Fruit fly (Drosophila melanogaster): ENCODE data around the gene ATPsynB.

Gene ATPsynB

dm6 chr3L:9696650-9697526 is 32.9 kb upstream of the ATPsynB start, which contains the start of gene Prps:
Prps (minus strand) TSS chr3L:9696700.
- peak; percentile 68 for TF ChIP-seq CG17801 (GFP tag; optimal IDR thresholded peaks at IDR 0.05; ENCODE audit: partially characterized antibody)

dm6 chr3L:9697527-9697883 is 32.3 kb upstream of the ATPsynB start:
- TF ChIP-seq CG17801 (GFP tag; optimal IDR thresholded peaks at IDR 0.05; ENCODE audit: partially characterized antibody): no peak

dm6 chr3L:9698193-9698642 is 31.6 kb upstream of the ATPsynB start, which contains the start of gene Ubc4:
Ubc4 (plus strand) TSS chr3L:9698336.
- TF ChIP-seq CG17801 (GFP tag; optimal IDR thresholded peaks at IDR 0.05; ENCODE audit: partially characterized antibody): peak; percentile 44

dm6 chr3L:9703495-9703894 is 26.3 kb upstream of the ATPsynB start, which contains the start of gene CG6761:
CG6761 (minus strand) TSS chr3L:9703595.
- no peak for TF ChIP-seq CG17801 (GFP tag; optimal IDR thresholded peaks at IDR 0.05; ENCODE audit: partially characterized antibody)

- TF ChIP-seq CG17801 (GFP tag; optimal IDR thresholded peaks at IDR 0.05; ENCODE audit: partially characterized antibody): no peak
These were observed 25.5 kb upstream of the ATPsynB start, which contains the start of gene CG16711 for dm6 chr3L:9704162-9704748. CG16711 (plus strand) TSS chr3L:9704331.

- TF ChIP-seq CG17801 (GFP tag; optimal IDR thresholded peaks at IDR 0.05; ENCODE audit: partially characterized antibody): no peak
These were observed 24.2 kb upstream of the ATPsynB start for dm6 chr3L:9705591-9705990.

- TF ChIP-seq CG17801 (GFP tag; optimal IDR thresholded peaks at IDR 0.05; ENCODE audit: partially characterized antibody): no peak
These were observed 21.0 kb upstream of the ATPsynB start for dm6 chr3L:9708797-9709196.

- no peak for TF ChIP-seq CG17801 (GFP tag; optimal IDR thresholded peaks at IDR 0.05; ENCODE audit: partially characterized antibody)
These were observed 18.6 kb upstream of the ATPsynB start for dm6 chr3L:9711203-9711602.

- no peak for TF ChIP-seq CG17801 (GFP tag; optimal IDR thresholded peaks at IDR 0.05; ENCODE audit: partially characterized antibody)
These were observed 17.6 kb upstream of the ATPsynB start for dm6 chr3L:9712066-9712789.

dm6 chr3L:9713383-9713827 is 16.4 kb upstream of the ATPsynB start, which contains the start of gene SH3PX1:
SH3PX1 (minus strand) TSS chr3L:9713827.
- no peak for TF ChIP-seq CG17801 (GFP tag; optimal IDR thresholded peaks at IDR 0.05; ENCODE audit: partially characterized antibody)

- TF ChIP-seq CG17801 (GFP tag; optimal IDR thresholded peaks at IDR 0.05; ENCODE audit: partially characterized antibody): peak; percentile 66
These were observed 15.8 kb upstream of the ATPsynB start, which contains the start of gene vsg for dm6 chr3L:9713828-9714536. vsg (plus strand) TSS chr3L:9714324.

- TF ChIP-seq CG17801 (GFP tag; optimal IDR thresholded peaks at IDR 0.05; ENCODE audit: partially characterized antibody): no peak
These were observed 15.2 kb upstream of the ATPsynB start for dm6 chr3L:9714537-9715144.

- no peak for TF ChIP-seq CG17801 (GFP tag; optimal IDR thresholded peaks at IDR 0.05; ENCODE audit: partially characterized antibody)
These were observed 13.2 kb upstream of the ATPsynB start for dm6 chr3L:9716595-9716994.

dm6 chr3L:9717101-9717500 is 12.7 kb upstream of the ATPsynB start:
- TF ChIP-seq CG17801 (GFP tag; optimal IDR thresholded peaks at IDR 0.05; ENCODE audit: partially characterized antibody): no peak
